Worm (Caenorhabditis elegans): Measurements from ENCODE around the gene spig-4.

- TF ChIP-seq attf-3 (GFP tag; conservative IDR thresholded peaks at IDR 0.05): no peak
- no peak for TF ChIP-seq pha-4 (tag; optimal IDR thresholded peaks at IDR 0.05)
- no peak for TF ChIP-seq egl-18 (GFP tag; IDR thresholded peaks at IDR 0.05)
- TF ChIP-seq unc-62 (GFP tag; optimal IDR thresholded peaks at IDR 0.05): no peak
- no peak for TF ChIP-seq dpl-1 (GFP tag; optimal IDR thresholded peaks at IDR 0.05)
- TF ChIP-seq hlh-26 (GFP tag; conservative IDR thresholded peaks at IDR 0.05): no peak
- TF ChIP-seq hlh-12 (tag; optimal IDR thresholded peaks at IDR 0.05): no peak
These were observed 33.7 kb downstream of the spig-4 start, which contains the start of gene F40G12.6 for ce11 chrV:14273019-14273418.

All from whole organism, young adult.